Fruit fly (Drosophila melanogaster) whole organism, embryonic: ENCODE results near the gene CG7860.

Source experiments
- Bdp1 ChIP-seq: fragments of 200-800 bp; sonication (Bioruptor generic); optimal IDR thresholded peaks from 3 replicates; lab custom pipeline; 2016; ENCODE audit warnings: missing biosample characterization, missing genetic modification characterization
- CG10979 ChIP-seq: fragments of 200-800 bp; sonication (Bioruptor generic); optimal IDR thresholded peaks from 2 replicates; lab custom pipeline; 2018; ENCODE audit warnings: missing biosample characterization, mild to moderate bottlenecking, missing genetic modification characterization, moderate library complexity
- CG11696 ChIP-seq: fragments of 200-800 bp; sonication (Bioruptor generic); IDR thresholded peaks from 2 replicates; pipeline ENCODE4 v1.3.6; 2022; ENCODE audit warnings: missing biosample characterization, missing genetic modification characterization
- CG12769 ChIP-seq: fragments of 200-800 bp; sonication (Bioruptor generic); optimal IDR thresholded peaks from 2 replicates; lab custom pipeline; 2019; ENCODE audit warnings: missing biosample characterization, mild to moderate bottlenecking, missing genetic modification characterization, moderate library complexity
- CG13894 ChIP-seq: fragments of 200-800 bp; sonication (Bioruptor generic); optimal IDR thresholded peaks from 3 replicates; lab custom pipeline; 2018; ENCODE audit warnings: missing biosample characterization, mild to moderate bottlenecking, missing genetic modification characterization, moderate library complexity
- CG14050 ChIP-seq: fragments of 200-800 bp; sonication (Bioruptor generic); IDR thresholded peaks from 3 replicates; pipeline ENCODE4 v1.3.6; 2022; ENCODE audit warnings: missing biosample characterization, missing genetic modification characterization
- CG15601 ChIP-seq: fragments of 200-800 bp; sonication (Bioruptor generic); optimal IDR thresholded peaks from 3 replicates; lab custom pipeline; 2019; ENCODE audit warnings: missing biosample characterization, mild to moderate bottlenecking, missing genetic modification characterization, moderate library complexity
- CG16779 ChIP-seq: fragments of 200-800 bp; sonication (Bioruptor generic); IDR thresholded peaks from 2 replicates; pipeline ENCODE4 v1.3.6; 2022; ENCODE audit warnings: missing biosample characterization, missing genetic modification characterization
- CG17385 ChIP-seq: fragments of 200-800 bp; sonication (Bioruptor generic); optimal IDR thresholded peaks from 3 replicates; lab custom pipeline; 2018; ENCODE audit warnings: missing biosample characterization, mild to moderate bottlenecking, missing genetic modification characterization
- CG1792 ChIP-seq: fragments of 200-800 bp; sonication (Bioruptor generic); optimal IDR thresholded peaks from 2 replicates; lab custom pipeline; 2016; ENCODE audit warnings: missing biosample characterization, missing genetic modification characterization
- CG18599 ChIP-seq: fragments of 200-800 bp; sonication (Bioruptor generic); optimal IDR thresholded peaks from 3 replicates; lab custom pipeline; 2017; ENCODE audit warnings: missing biosample characterization, missing genetic modification characterization, mild to moderate bottlenecking, moderate library complexity, missing genetic modification reagents
- CG2889 ChIP-seq: fragments of 200-800 bp; sonication (Bioruptor generic); IDR thresholded peaks from 3 replicates; pipeline ENCODE4 v1.3.6; 2022; ENCODE audit warnings: missing biosample characterization, missing genetic modification characterization
- CG31388 ChIP-seq: fragments of 200-800 bp; sonication (Bioruptor generic); optimal IDR thresholded peaks from 2 replicates; lab custom pipeline; 2016; ENCODE audit warnings: missing biosample characterization, missing genetic modification characterization
- CG3726 ChIP-seq: fragments of 200-800 bp; sonication (Bioruptor generic); IDR thresholded peaks from 3 replicates; pipeline ENCODE4, ENCODE4 v1.3.6; 2022; ENCODE audit warnings: missing biosample characterization, missing genetic modification characterization
- CG4820 ChIP-seq: fragments of 200-800 bp; sonication (Bioruptor generic); optimal IDR thresholded peaks from 3 replicates; lab custom pipeline; 2016; ENCODE audit warnings: missing biosample characterization, missing genetic modification characterization
- CG6765 ChIP-seq: fragments of 200-800 bp; sonication (Bioruptor generic); optimal IDR thresholded peaks from 3 replicates; lab custom pipeline; 2017; ENCODE audit warnings: missing biosample characterization, mild to moderate bottlenecking, missing genetic modification characterization
- CG7987 ChIP-seq: fragments of 200-800 bp; sonication (Bioruptor generic); optimal IDR thresholded peaks from 2 replicates; lab custom pipeline; 2018; ENCODE audit warnings: missing biosample characterization, mild to moderate bottlenecking, missing genetic modification characterization, moderate library complexity
- CG9215 ChIP-seq: fragments of 200-800 bp; sonication (Bioruptor generic); IDR thresholded peaks from 2 replicates; pipeline ENCODE4 v1.3.6; 2022; ENCODE audit warnings: missing biosample characterization, missing genetic modification characterization
- CG9609 ChIP-seq: fragments of 200-800 bp; sonication (Bioruptor generic); optimal IDR thresholded peaks from 3 replicates; lab custom pipeline; 2016; ENCODE audit warnings: missing biosample characterization, missing genetic modification characterization
- Dll ChIP-seq: fragments of 200-800 bp; sonication (Bioruptor generic); IDR thresholded peaks from 4 replicates; pipeline ENCODE4 v1.3.6; 2022; ENCODE audit warnings: missing biosample characterization, missing genetic modification characterization; ENCODE audit not compliant: partially characterized antibody
- E2f1 ChIP-seq: fragments of 200-800 bp; sonication (Bioruptor generic); IDR thresholded peaks from 2 replicates; pipeline ENCODE4 v1.3.6; 2022; ENCODE audit warnings: missing biosample characterization, missing genetic modification characterization
- E2f2 ChIP-seq: fragments of 200-800 bp; sonication (Bioruptor generic); IDR thresholded peaks from 2 replicates; pipeline ENCODE4 v1.3.6; 2022; ENCODE audit warnings: missing biosample characterization, missing genetic modification characterization
- ERR ChIP-seq: fragments of 200-800 bp; sonication (Bioruptor generic); optimal IDR thresholded peaks from 2 replicates; lab custom pipeline; 2016; ENCODE audit warnings: missing biosample characterization, missing genetic modification characterization
- Eip74EF ChIP-seq, 2 experiments: fragments of 200-800 bp in 1 of 2; fragments of >200 bp in 1 of 2; sonication (Bioruptor generic) in 1 of 2; optimal IDR thresholded peaks; 2 replicates each; lab custom pipeline; 2017 to 2019; ENCODE audit warnings: missing biosample characterization in 2 of 2, missing genetic modification characterization in 2 of 2, mild to moderate bottlenecking in 1 of 2, moderate library complexity in 1 of 2
- Gsc ChIP-seq: fragments of 200-800 bp; sonication (Bioruptor generic); IDR thresholded peaks from 2 replicates; pipeline ENCODE4 v1.3.6; 2022; ENCODE audit warnings: missing biosample characterization, missing genetic modification characterization
- Gug ChIP-seq: fragments of 200-800 bp; sonication (Bioruptor generic); IDR thresholded peaks from 4 replicates; pipeline ENCODE4 v1.3.6; 2022; ENCODE audit warnings: missing biosample characterization, missing genetic modification characterization
- Mad ChIP-seq: fragments of 200-800 bp; sonication (Bioruptor generic); optimal IDR thresholded peaks from 2 replicates; lab custom pipeline; 2016; ENCODE audit warnings: missing biosample characterization, missing genetic modification characterization
- PHDP ChIP-seq: fragments of 200-800 bp; sonication (Bioruptor generic); optimal IDR thresholded peaks from 3 replicates; lab custom pipeline; 2018; ENCODE audit warnings: missing biosample characterization, mild to moderate bottlenecking, missing genetic modification characterization, moderate library complexity
- Sry-β ChIP-seq: fragments of 200-800 bp; sonication (Bioruptor generic); optimal IDR thresholded peaks from 2 replicates; lab custom pipeline; 2018; ENCODE audit warnings: missing biosample characterization, mild to moderate bottlenecking, missing genetic modification characterization, moderate library complexity
- al ChIP-seq: fragments of 200-800 bp; sonication (Bioruptor generic); IDR thresholded peaks from 2 replicates; pipeline ENCODE4 v1.3.6; 2022; ENCODE audit warnings: missing biosample characterization, missing genetic modification characterization
- bcd ChIP-seq: fragments of 200-800 bp; sonication (Bioruptor generic); optimal IDR thresholded peaks from 2 replicates; lab custom pipeline; 2017; ENCODE audit warnings: missing biosample characterization, mild to moderate bottlenecking, missing genetic modification characterization
- cas ChIP-seq: fragments of 200-800 bp; sonication (Bioruptor generic); IDR thresholded peaks from 2 replicates; pipeline ENCODE4 v1.3.6; 2022; ENCODE audit warnings: missing biosample characterization, missing genetic modification characterization
- corto ChIP-seq: fragments of 200-800 bp; sonication (Bioruptor generic); optimal IDR thresholded peaks from 2 replicates; lab custom pipeline; 2016; ENCODE audit warnings: missing biosample characterization, mild to moderate bottlenecking, missing genetic modification characterization, moderate library complexity
- dimm ChIP-seq: fragments of 200-800 bp; sonication (Bioruptor generic); IDR thresholded peaks from 2 replicates; pipeline ENCODE4 v1.3.6; 2022; ENCODE audit warnings: missing biosample characterization, missing genetic modification characterization
- esg ChIP-seq: fragments of 200-800 bp; sonication (Bioruptor generic); conservative IDR thresholded peaks from 2 replicates; pipeline ENCODE4 v1.3.6; 2022; ENCODE audit warnings: missing biosample characterization, missing genetic modification characterization
- eve ChIP-seq, 2 experiments: fragments of >200 bp; optimal IDR thresholded peaks; 2 replicates each; lab custom pipeline; 2017; ENCODE audit warnings: missing biosample characterization in 2 of 2, missing genetic modification characterization in 2 of 2
- kay ChIP-seq: fragments of 200-800 bp; sonication (Bioruptor generic); optimal IDR thresholded peaks from 2 replicates; lab custom pipeline; 2016; ENCODE audit warnings: missing biosample characterization, missing genetic modification characterization
- luna ChIP-seq: fragments of 200-800 bp; sonication (Bioruptor generic); optimal IDR thresholded peaks from 2 replicates; lab custom pipeline; 2016; ENCODE audit warnings: missing biosample characterization, missing genetic modification characterization
- mirr ChIP-seq: fragments of 200-800 bp; sonication (Bioruptor generic); optimal IDR thresholded peaks from 3 replicates; lab custom pipeline; 2018; ENCODE audit warnings: missing biosample characterization, mild to moderate bottlenecking, missing genetic modification characterization
- mld ChIP-seq: fragments of 200-800 bp; sonication (Bioruptor generic); IDR thresholded peaks from 3 replicates; pipeline ENCODE4 v1.3.6; 2022; ENCODE audit warnings: missing biosample characterization, missing genetic modification characterization; ENCODE audit not compliant: partially characterized antibody
- nau ChIP-seq: fragments of 200-800 bp; sonication (Bioruptor generic); optimal IDR thresholded peaks from 3 replicates; lab custom pipeline; 2017; ENCODE audit warnings: missing biosample characterization, mild to moderate bottlenecking, missing genetic modification characterization, missing genetic modification reagents
- nom ChIP-seq: fragments of 200-800 bp; sonication (Bioruptor generic); optimal IDR thresholded peaks from 2 replicates; lab custom pipeline; 2017; ENCODE audit warnings: missing biosample characterization, missing genetic modification characterization, mild to moderate bottlenecking, moderate library complexity, missing genetic modification reagents
- odd ChIP-seq: fragments of 200-800 bp; sonication (Bioruptor generic); optimal IDR thresholded peaks from 2 replicates; lab custom pipeline; 2017; ENCODE audit warnings: missing biosample characterization, mild to moderate bottlenecking, missing genetic modification characterization
- onecut ChIP-seq: fragments of 200-800 bp; sonication (Bioruptor generic); IDR thresholded peaks from 2 replicates; pipeline ENCODE4 v1.3.6; 2022; ENCODE audit warnings: missing biosample characterization, missing genetic modification characterization
- otp ChIP-seq: fragments of 200-800 bp; sonication (Bioruptor generic); IDR thresholded peaks from 3 replicates; pipeline ENCODE4, ENCODE4 v1.3.6; 2022; ENCODE audit warnings: missing biosample characterization, missing genetic modification characterization
- prd ChIP-seq, 3 experiments: fragments of >200 bp in 2 of 3; fragments of 200-800 bp in 1 of 3; sonication (Bioruptor generic) in 1 of 3; optimal IDR thresholded peaks in 2 of 3; IDR thresholded peaks in 1 of 3; 2 replicates in 2 of 3; 3 replicates in 1 of 3; pipeline versions ENCODE4 v1.3.6 to Lab custom; 2017 to 2022; ENCODE audit warnings: missing biosample characterization in 1 of 3, missing genetic modification characterization in 1 of 3
- so ChIP-seq: fragments of 200-800 bp; sonication (Bioruptor generic); IDR thresholded peaks from 3 replicates; pipeline ENCODE4 v1.3.6; 2022; ENCODE audit warnings: missing biosample characterization, missing genetic modification characterization
- tgo ChIP-seq: fragments of 200-800 bp; sonication (Bioruptor generic); IDR thresholded peaks from 3 replicates; pipeline ENCODE4 v1.3.6; 2022; ENCODE audit warnings: missing biosample characterization, missing genetic modification characterization
- unc-4 ChIP-seq: fragments of 200-800 bp; sonication (Bioruptor generic); IDR thresholded peaks from 2 replicates; pipeline ENCODE4 v1.3.6; 2022; ENCODE audit warnings: missing biosample characterization, missing genetic modification characterization; ENCODE audit not compliant: partially characterized antibody
- unpg ChIP-seq: fragments of 200-800 bp; sonication (Bioruptor generic); optimal IDR thresholded peaks from 3 replicates; lab custom pipeline; 2018; ENCODE audit warnings: missing biosample characterization, mild to moderate bottlenecking, missing genetic modification characterization, moderate library complexity
- yki ChIP-seq: fragments of >200 bp; optimal IDR thresholded peaks from 3 replicates; lab custom pipeline; 2018

The CG7860 gene

dm6 chrX:15579579-15579978 lies 10.8 kb downstream of the CG7860 start (continued):
- TF ChIP-seq yki (lab: Kevin White, UChicago) (no peak), dimm (GFP tag; lab: Robert Waterston, UW) (peak; percentile 75), luna (GFP tag; lab: Kevin White, UChicago) (peak; percentile 88), CG16779 (GFP tag; lab: Robert Waterston, UW) (peak; percentile 95), mirr (GFP tag; lab: Kevin White, UChicago) (peak; percentile 90), mld (GFP tag; lab: Robert Waterston, UW) (no peak), Eip74EF (GFP tag; optimal IDR thresholded peaks at IDR 0.05; lab: Kevin White, UChicago) (peak in 1 of 2 experiments; percentile 77), eve (GFP tag; optimal IDR thresholded peaks at IDR 0.05; lab: Kevin White, UChicago) (no peak), E2f2 (GFP tag; lab: Robert Waterston, UW) (peak; percentile 70), CG7987 (GFP tag; lab: Kevin White, UChicago) (peak; percentile 82), CG2889 (peak; percentile 89), CG31388 (GFP tag; lab: Kevin White, UChicago) (peak; percentile 76), unpg (GFP tag; lab: Kevin White, UChicago) (peak; percentile 92), PHDP (tag; lab: Kevin White, UChicago) (peak; percentile 90), CG6765 (peak; percentile 77), CG18599 (GFP tag; lab: Kevin White, UChicago) (peak; percentile 94), prd (optimal IDR thresholded peaks at IDR 0.05; lab: Kevin White, UChicago) (no peak), prd (GFP tag; IDR thresholded peaks at IDR 0.05; lab: Robert Waterston, UW) (peak; percentile 96), CG10979 (tag; lab: Kevin White, UChicago) (peak; percentile 88), CG9215 (GFP tag; lab: Robert Waterston, UW) (peak; percentile 97), tgo (peak; percentile 89), Gsc (GFP tag; lab: Robert Waterston, UW) (peak; percentile 83), E2f1 (peak; percentile 87), so (GFP tag; lab: Robert Waterston, UW) (peak; percentile 90), esg (GFP tag; lab: Robert Waterston, UW) (peak; percentile 92), ERR (peak; percentile 91), kay (peak; percentile 77), al (GFP tag; lab: Robert Waterston, UW) (peak; percentile 93), CG4820 (GFP tag; lab: Kevin White, UChicago) (peak; percentile 90), nom (peak; percentile 91), CG13894 (peak; percentile 87), cas (peak; percentile 89), corto (GFP tag; lab: Kevin White, UChicago) (peak; percentile 89), CG11696 (GFP tag; lab: Robert Waterston, UW) (peak; percentile 83), CG17385 (GFP tag; lab: Kevin White, UChicago) (peak; percentile 87), odd (GFP tag; lab: Kevin White, UChicago) (peak; percentile 88), CG15601 (tag; lab: Kevin White, UChicago) (peak; percentile 85), CG1792 (GFP tag; lab: Kevin White, UChicago) (peak; percentile 84), Gug (GFP tag; lab: Robert Waterston, UW) (peak; percentile 95), CG9609 (GFP tag; lab: Kevin White, UChicago) (peak; percentile 90), bcd (GFP tag; lab: Kevin White, UChicago) (peak; percentile 91), onecut (GFP tag; lab: Robert Waterston, UW) (peak; percentile 87), Dll (GFP tag; lab: Robert Waterston, UW) (no peak), CG3726 (GFP tag; lab: Robert Waterston, UW) (peak; percentile 68; the same call in 1 of the 3 replicates), CG12769 (tag; lab: Kevin White, UChicago) (no peak), Mad (peak; percentile 92), CG14050 (GFP tag; lab: Robert Waterston, UW) (peak; percentile 86), unc-4 (no peak), nau (GFP tag; lab: Kevin White, UChicago) (no peak), Sry-β (GFP tag; lab: Kevin White, UChicago) (peak; percentile 21), Bdp1 (GFP tag; lab: Kevin White, UChicago) (peak; percentile 79), otp (GFP tag; lab: Robert Waterston, UW) (peak; percentile 93)
